Fruit fly (Drosophila melanogaster): ENCODE measurements around the gene RhoGAP93B.

The RhoGAP93B gene

dm6 chr3R:21101453-21102214 is 4.0 kb upstream of the RhoGAP93B start, which contains the start of the genes CG7044 and Tbc1d22 (continued):
- TF ChIP-seq CG16779 (tag; optimal IDR thresholded peaks at IDR 0.05) (no peak), Eip93F (GFP tag; optimal IDR thresholded peaks at IDR 0.05) (peak; percentile 35), Sox15 (GFP tag; optimal IDR thresholded peaks at IDR 0.05) (peak; percentile 62), acj6 (GFP tag; optimal IDR thresholded peaks at IDR 0.05) (peak; percentile 47), Ets96B (tag; optimal IDR thresholded peaks at IDR 0.05) (no peak), CG6854 (GFP tag; optimal IDR thresholded peaks at IDR 0.05) (no peak), Eip75B (GFP tag; optimal IDR thresholded peaks at IDR 0.05) (no peak), CG1621 (tag; optimal IDR thresholded peaks at IDR 0.05) (no peak), Smox (GFP tag; optimal IDR thresholded peaks at IDR 0.05) (no peak), Hr39 (GFP tag; optimal IDR thresholded peaks at IDR 0.05) (peak; percentile 70), fkh (GFP tag; optimal IDR thresholded peaks at IDR 0.05) (peak; percentile 55), topi (GFP tag; optimal IDR thresholded peaks at IDR 0.05) (peak; percentile 41), CG4318 (GFP tag; optimal IDR thresholded peaks at IDR 0.05) (no peak), ss (GFP tag; optimal IDR thresholded peaks at IDR 0.05) (no peak), Ets21C (GFP tag; optimal IDR thresholded peaks at IDR 0.05) (no peak), vri (GFP tag; optimal IDR thresholded peaks at IDR 0.05) (no peak), CG31627 (GFP tag; optimal IDR thresholded peaks at IDR 0.05) (peak; percentile 68)

DNA sequence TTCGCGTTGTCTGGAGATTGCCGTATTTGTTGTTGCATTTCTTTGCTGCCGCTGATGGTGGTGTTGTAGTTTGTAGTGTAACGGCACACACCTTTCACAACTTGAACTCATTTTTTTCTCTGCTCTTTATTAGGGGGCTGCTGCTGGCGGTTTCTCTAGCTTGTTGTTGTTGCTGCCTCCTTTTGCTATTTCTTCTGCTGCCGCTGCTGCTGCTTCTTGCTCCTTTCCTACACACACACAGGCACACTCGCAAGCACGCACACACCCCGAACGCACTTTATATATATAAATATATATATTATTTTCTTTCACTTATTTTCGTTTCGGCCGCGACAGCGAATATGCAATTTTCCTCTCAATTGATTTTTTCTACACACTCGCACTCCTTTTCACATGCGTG is 467 bp downstream of the RhoGAP93B start:
- TF ChIP-seq spab (GFP tag; optimal IDR thresholded peaks at IDR 0.05) (no peak), CG11762 (GFP tag; optimal IDR thresholded peaks at IDR 0.05; ENCODE audit: insufficient read depth) (no peak), fkh (GFP tag; optimal IDR thresholded peaks at IDR 0.05) (no peak), svp (GFP tag) (no peak), CG8319 (GFP tag; optimal IDR thresholded peaks at IDR 0.05) (no peak), Smox (GFP tag; optimal IDR thresholded peaks at IDR 0.05) (no peak), dsx (GFP tag; optimal IDR thresholded peaks at IDR 0.05; ENCODE audit: poor library complexity, severe bottlenecking) (no peak), CG10669 (GFP tag; optimal IDR thresholded peaks at IDR 0.05) (no peak), Sox15 (GFP tag; optimal IDR thresholded peaks at IDR 0.05) (no peak), CG6854 (GFP tag; optimal IDR thresholded peaks at IDR 0.05) (no peak), Blimp-1 (GFP tag; optimal IDR thresholded peaks at IDR 0.05) (no peak)

- TF ChIP-seq CG6854 (GFP tag; optimal IDR thresholded peaks at IDR 0.05), result peak; percentile 29
- no peak for TF ChIP-seq svp (GFP tag)
- peak; percentile 39; the same call in 1 of the 2 replicates for TF ChIP-seq CG15336 (GFP tag; IDR thresholded peaks at IDR 0.05)
- TF ChIP-seq Met (GFP tag; optimal IDR thresholded peaks at IDR 0.05), result no peak
- no peak for TF ChIP-seq CG6792 (GFP tag; optimal IDR thresholded peaks at IDR 0.05)
- peak; percentile 2 for TF ChIP-seq Eip78C (GFP tag)
- TF ChIP-seq Blimp-1 (GFP tag; optimal IDR thresholded peaks at IDR 0.05), result peak; percentile 28
- TF ChIP-seq ss (GFP tag; optimal IDR thresholded peaks at IDR 0.05), result peak in 1 of 2 experiments; percentile 28
Measured at dm6 chr3R:21096532-21097143, 989 bp downstream of the RhoGAP93B start.

DNA sequence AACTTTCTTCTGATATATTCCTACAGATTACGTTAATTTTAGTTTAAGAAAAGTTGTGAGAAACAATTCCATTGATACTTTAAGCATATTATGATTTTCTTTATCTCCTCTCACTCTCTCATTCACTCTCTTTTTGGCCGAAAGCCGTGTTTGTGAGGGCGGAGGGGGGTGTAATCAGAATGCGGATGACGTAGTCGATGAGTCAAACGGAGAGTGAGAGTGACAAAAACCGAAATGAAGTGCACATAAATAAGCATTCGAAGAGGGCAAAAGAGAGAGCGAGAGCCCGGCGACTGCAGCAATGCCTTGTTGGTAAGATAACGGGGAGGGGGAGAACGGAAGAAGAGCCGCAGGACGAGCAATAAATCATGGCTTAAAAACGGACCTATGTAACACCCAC is 3.3 kb downstream of the RhoGAP93B start:
- TF ChIP-seq Blimp-1 (GFP tag; optimal IDR thresholded peaks at IDR 0.05), result peak; percentile 92
- no peak for TF ChIP-seq CG6276 (GFP tag; optimal IDR thresholded peaks at IDR 0.05)

DNA sequence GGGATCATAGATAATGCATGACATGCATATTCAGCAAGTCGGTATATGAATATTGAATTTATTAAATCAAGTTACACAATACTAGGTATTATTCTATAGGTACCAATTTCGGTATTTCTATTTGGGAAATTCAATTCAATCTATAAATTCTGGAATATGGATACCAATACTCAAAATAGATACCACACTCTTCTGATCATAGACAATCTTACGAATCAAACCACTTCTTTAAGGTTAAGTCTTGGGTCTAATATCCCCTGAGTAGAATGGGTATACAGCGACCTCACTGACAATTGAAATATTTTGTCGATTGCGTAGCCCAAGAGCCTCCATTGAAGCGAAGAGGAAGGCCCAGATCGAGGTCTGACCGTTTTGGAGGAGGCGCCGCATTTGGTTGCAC is 4.8 kb downstream of the RhoGAP93B start:
- peak; percentile 44 for TF ChIP-seq CG32006 (GFP tag; optimal IDR thresholded peaks at IDR 0.05)
- peak; percentile 32 for TF ChIP-seq Hr4 (GFP tag; optimal IDR thresholded peaks at IDR 0.05)
- TF ChIP-seq Eip75B (GFP tag; optimal IDR thresholded peaks at IDR 0.05), result peak; percentile 10
- no peak for TF ChIP-seq CG3032 (tag; optimal IDR thresholded peaks at IDR 0.05)
- 0 out of 2 replicates have a peak, but pooled peaks have one; percentile 32 for TF ChIP-seq CG15336 (GFP tag; IDR thresholded peaks at IDR 0.05)
- peak; percentile 24; the same call in 1 of the 3 replicates for TF ChIP-seq CG8119 (GFP tag; IDR thresholded peaks at IDR 0.05)
- TF ChIP-seq CG9139 (GFP tag; optimal IDR thresholded peaks at IDR 0.05), result no peak
- TF ChIP-seq Hr39 (GFP tag; optimal IDR thresholded peaks at IDR 0.05), result peak; percentile 9
- TF ChIP-seq CG11762 (GFP tag; optimal IDR thresholded peaks at IDR 0.05; ENCODE audit: insufficient read depth), result no peak
